Worm (Caenorhabditis elegans): ENCODE measurements around the gene C06A1.3.

The C06A1.3 gene

DNA sequence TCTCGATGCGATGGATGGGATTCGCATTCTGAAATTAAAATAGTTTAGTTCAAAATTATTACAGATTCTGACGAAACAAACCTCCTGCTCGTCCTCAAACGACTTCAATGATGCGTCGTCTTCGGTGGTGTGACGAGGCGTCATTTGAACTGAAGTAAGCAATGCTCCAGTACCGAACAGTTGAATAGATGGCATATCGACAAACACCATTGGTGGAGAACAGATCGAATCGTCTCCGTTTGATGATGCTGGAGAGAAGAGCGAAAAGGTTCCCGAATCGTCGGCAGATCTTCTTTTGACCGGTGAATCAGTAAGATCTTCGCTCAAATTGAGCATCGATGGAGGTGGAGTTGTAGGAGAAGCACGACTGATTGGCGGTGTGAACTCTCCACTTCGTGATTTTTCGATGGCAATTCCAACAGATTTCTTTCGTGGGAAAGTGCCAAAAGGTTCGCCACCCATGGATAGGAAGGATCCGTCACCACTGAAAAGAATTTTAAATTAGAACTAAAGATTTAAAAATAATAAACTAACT, 27.6 kb upstream of the C06A1.3 start (continued):
- no peak for TF ChIP-seq dmd-9 (GFP tag; IDR thresholded peaks at IDR 0.05)
- no peak for TF ChIP-seq rbr-2 (tag; optimal IDR thresholded peaks at IDR 0.05)
- TF ChIP-seq spr-3 (GFP tag; optimal IDR thresholded peaks at IDR 0.05): no peak
- TF ChIP-seq daf-12 (tag; optimal IDR thresholded peaks at IDR 0.05): no peak
- TF ChIP-seq F49E8.2 (tag; optimal IDR thresholded peaks at IDR 0.05; ENCODE audit: borderline replicate concordance): no peak
- no peak for TF ChIP-seq sdz-12 (GFP tag; optimal IDR thresholded peaks at IDR 0.05)
- TF ChIP-seq nhr-237 (tag; optimal IDR thresholded peaks at IDR 0.05): no peak
- TF ChIP-seq T26A8.4 (GFP tag; IDR thresholded peaks at IDR 0.05): 0 out of 2 replicates have a peak, but pooled peaks have one; percentile 9
- no peak for TF ChIP-seq F26F4.8 (GFP tag; conservative IDR thresholded peaks at IDR 0.05)
- TF ChIP-seq Y75B8A.6 (GFP tag; IDR thresholded peaks at IDR 0.05): 0 out of 2 replicates have a peak, but pooled peaks have one; percentile 38
- TF ChIP-seq nhr-6 (tag; optimal IDR thresholded peaks at IDR 0.05): no peak
- no peak for TF ChIP-seq nhr-111 (GFP tag; optimal IDR thresholded peaks at IDR 0.05)
- TF ChIP-seq mdl-1 (tag; optimal IDR thresholded peaks at IDR 0.05): no peak
- TF ChIP-seq D1046.2 (GFP tag; IDR thresholded peaks at IDR 0.05): peak; percentile 10; the same call in 1 of the 2 replicates
- TF ChIP-seq ZK546.5 (tag; optimal IDR thresholded peaks at IDR 0.05): no peak
- no peak for TF ChIP-seq F44E2.7 (GFP tag; IDR thresholded peaks at IDR 0.05)
- TF ChIP-seq mep-1 (tag; optimal IDR thresholded peaks at IDR 0.05): no peak
- TF ChIP-seq egl-27 (tag; optimal IDR thresholded peaks at IDR 0.05): no peak
- no peak for TF ChIP-seq nhr-10 (tag; optimal IDR thresholded peaks at IDR 0.05)
- TF ChIP-seq lin-38 (GFP tag; IDR thresholded peaks at IDR 0.05): no peak
- no peak for TF ChIP-seq nhr-41 (GFP tag; IDR thresholded peaks at IDR 0.05)
- no peak for TF ChIP-seq lin-13 (GFP tag; optimal IDR thresholded peaks at IDR 0.05)
- TF ChIP-seq snpc-4 (tag; optimal IDR thresholded peaks at IDR 0.05): no peak
- no peak for TF ChIP-seq nhr-25 (tag; optimal IDR thresholded peaks at IDR 0.05; ENCODE audit: borderline replicate concordance, insufficient read depth)
- no peak for TF ChIP-seq nhr-28 (tag; optimal IDR thresholded peaks at IDR 0.05)
- TF ChIP-seq hif-1 (tag; optimal IDR thresholded peaks at IDR 0.05): no peak
- TF ChIP-seq dpl-1 (GFP tag; optimal IDR thresholded peaks at IDR 0.05): no peak
- TF ChIP-seq lsy-2 (tag; optimal IDR thresholded peaks at IDR 0.05): no peak
- TF ChIP-seq mxl-2 (GFP tag; conservative IDR thresholded peaks at IDR 0.05): no peak
- TF ChIP-seq lin-29 (GFP tag; IDR thresholded peaks at IDR 0.05): no peak; the same call in 1 of the 2 replicates
- TF ChIP-seq fkh-10 (GFP tag; optimal IDR thresholded peaks at IDR 0.05): no peak
- TF ChIP-seq ztf-7 (tag; optimal IDR thresholded peaks at IDR 0.05): no peak
- TF ChIP-seq lir-3 (tag; optimal IDR thresholded peaks at IDR 0.05): no peak
- TF ChIP-seq ceh-28 (tag; optimal IDR thresholded peaks at IDR 0.05): no peak
- no peak for TF ChIP-seq ceh-20 (GFP tag; IDR thresholded peaks at IDR 0.05)
- TF ChIP-seq unc-62 (GFP tag; optimal IDR thresholded peaks at IDR 0.05 in 1 of 2): peak in 1 of 2 experiments; percentile 74
- TF ChIP-seq unc-62 (tag; optimal IDR thresholded peaks at IDR 0.05): no peak
- TF ChIP-seq lin-1 (GFP tag; IDR thresholded peaks at IDR 0.05): no peak
- peak; percentile 56 for TF ChIP-seq pha-4 (GFP tag; IDR thresholded peaks at IDR 0.05)
- TF ChIP-seq pha-4 (tag; optimal IDR thresholded peaks at IDR 0.05): no peak
- TF ChIP-seq nhr-48 (tag; optimal IDR thresholded peaks at IDR 0.05): no peak
- TF ChIP-seq ces-1 (GFP tag; optimal IDR thresholded peaks at IDR 0.05): no peak
- TF ChIP-seq Y5F2A.4 (GFP tag; optimal IDR thresholded peaks at IDR 0.05): no peak
- TF ChIP-seq unc-39 (tag; optimal IDR thresholded peaks at IDR 0.05): no peak
- no peak for TF ChIP-seq ceh-82 (tag; optimal IDR thresholded peaks at IDR 0.05)
- no peak for TF ChIP-seq zfp-2 (tag; optimal IDR thresholded peaks at IDR 0.05)
- TF ChIP-seq tag-97 (GFP tag; IDR thresholded peaks at IDR 0.05): no peak
- no peak for TF ChIP-seq pqm-1 (tag; optimal IDR thresholded peaks at IDR 0.05)
- TF ChIP-seq nhr-102 (tag; optimal IDR thresholded peaks at IDR 0.05): no peak
- TF ChIP-seq R02D3.7 (tag; optimal IDR thresholded peaks at IDR 0.05): no peak
- TF ChIP-seq vab-7 (GFP tag; IDR thresholded peaks at IDR 0.05): no peak
- TF ChIP-seq php-3 (GFP tag; IDR thresholded peaks at IDR 0.05): no peak

Data from whole organism, L4 larva.